Fruit fly (Drosophila melanogaster) whole organism: ENCODE results near the gene psidin.

Experiments
- Dll ChIP-seq: fragments of >200 bp; optimal IDR thresholded peaks from 2 replicates; lab custom pipeline; 2017
- EcR ChIP-seq, 2 experiments: fragments of >200 bp; optimal IDR thresholded peaks; 2 replicates each; lab custom pipeline; 2017; ENCODE audit warnings: missing biosample characterization in 2 of 2, missing genetic modification characterization in 2 of 2, missing genetic modification reagents in 2 of 2
- pan ChIP-seq: fragments of >200 bp; optimal IDR thresholded peaks from 2 replicates; lab custom pipeline; 2017
- psq ChIP-seq: fragments of >200 bp; optimal IDR thresholded peaks from 2 replicates; lab custom pipeline; 2017
- usp ChIP-seq: fragments of >200 bp; optimal IDR thresholded peaks from 2 replicates; lab custom pipeline; 2017; ENCODE audit warnings: missing biosample characterization, missing genetic modification characterization, mixed read lengths

DNA sequence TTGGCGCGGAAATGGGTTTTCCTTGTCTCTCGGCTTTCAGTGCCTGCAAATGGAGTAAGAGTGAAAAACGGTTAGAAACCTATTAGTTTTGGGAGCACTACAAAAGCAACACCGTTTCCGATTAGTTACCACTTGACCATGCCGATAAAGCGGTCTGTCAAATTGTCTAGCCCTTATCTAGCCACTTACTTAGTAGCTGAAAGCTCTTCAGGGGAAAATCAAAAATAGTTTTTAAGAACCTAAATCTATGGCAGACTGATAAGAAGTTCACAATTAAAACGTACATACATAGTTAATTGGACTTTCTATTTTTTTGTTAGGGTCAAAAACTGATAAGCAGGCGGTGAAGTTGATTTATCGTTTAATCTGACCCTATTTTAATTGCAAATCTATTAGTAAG is 14.9 kb upstream of the psidin start:
- TF ChIP-seq EcR (GFP tag; optimal IDR thresholded peaks at IDR 0.05; lab: Kevin White, UChicago) (no peak), usp (no peak), Dll (no peak), pan (lab: Kevin White, UChicago) (no peak), psq (lab: Kevin White, UChicago) (no peak)
